Fruit fly (Drosophila melanogaster): ENCODE results near the gene CG10165.

dm6 chr2L:19480406-19481334 lies 49.4 kb downstream of the CG10165 start:
- no peak for TF ChIP-seq CG8119 (GFP tag; IDR thresholded peaks at IDR 0.05)
- no peak for TF ChIP-seq CG6163 (GFP tag; IDR thresholded peaks at IDR 0.05)
- TF ChIP-seq ss (GFP tag; optimal IDR thresholded peaks at IDR 0.05): no peak

All from whole organism, prepupa.